Worm (Caenorhabditis elegans) whole organism, young adult: ENCODE measurements around the gene nspc-1.

Experiments used
- F57C9.4 ChIP-seq: sonication (generic microtip); optimal IDR thresholded peaks from 2 replicates; lab custom pipeline; 2017; ENCODE audit warnings: mild to moderate bottlenecking, missing genetic modification characterization, missing compliant biosample characterization
- ccch-3 ChIP-seq: fragments of 200-800 bp; sonication (Bioruptor generic); optimal IDR thresholded peaks from 2 replicates; lab custom pipeline; 2018; ENCODE audit warnings: mild to moderate bottlenecking, missing genetic modification characterization, missing compliant biosample characterization
- ceh-79 ChIP-seq: sonication (generic microtip); optimal IDR thresholded peaks from 2 replicates; lab custom pipeline; 2017; ENCODE audit warnings: mild to moderate bottlenecking, missing genetic modification characterization, missing compliant biosample characterization
- madf-3 ChIP-seq: fragments of 200-800 bp; sonication (Bioruptor generic); IDR thresholded peaks from 2 replicates; pipeline ENCODE4 v1.3.6; 2022; ENCODE audit warnings: missing genetic modification reagents, missing genetic modification characterization, missing compliant biosample characterization
- pbrm-1 ChIP-seq: fragments of 200-800 bp; sonication (Bioruptor generic); IDR thresholded peaks from 2 replicates; pipeline ENCODE4 v1.3.6; 2022; ENCODE audit warnings: missing genetic modification reagents, missing genetic modification characterization, missing compliant biosample characterization
- pha-4 ChIP-seq: fragments of 150-350 bp; sonication (generic microtip); optimal IDR thresholded peaks from 2 replicates; lab custom pipeline; 2014; ENCODE audit warnings: missing biosample characterization, missing genetic modification reagents, missing genetic modification characterization
- sea-2 ChIP-seq: fragments of 200-800 bp; sonication (Bioruptor generic); IDR thresholded peaks from 2 replicates; pipeline ENCODE4 v1.3.6; 2022; ENCODE audit warnings: missing genetic modification characterization, missing compliant biosample characterization
- tbp1 ChIP-seq: fragments of 200-800 bp; sonication (Bioruptor generic); optimal IDR thresholded peaks from 2 replicates; lab custom pipeline; 2018; ENCODE audit warnings: mild to moderate bottlenecking, missing genetic modification characterization, missing compliant biosample characterization
- unc-62 ChIP-seq: fragments of 150-350 bp; optimal IDR thresholded peaks from 2 replicates; lab custom pipeline; 2014; ENCODE audit warnings: missing biosample characterization, missing genetic modification reagents, missing genetic modification characterization
- ztf-6 ChIP-seq: fragments of 200-800 bp; sonication (Bioruptor generic); IDR thresholded peaks from 2 replicates; pipeline ENCODE4 v1.3.6; 2022; ENCODE audit warnings: missing genetic modification reagents, missing genetic modification characterization, missing compliant biosample characterization

- TF ChIP-seq unc-62 (GFP tag; lab: Kevin White, UChicago) (no peak), tbp1 (GFP tag; lab: Kevin White, UChicago) (no peak), sea-2 (GFP tag; lab: Robert Waterston, UW) (no peak), ceh-79 (no peak), madf-3 (GFP tag; lab: Robert Waterston, UW) (no peak), F57C9.4 (no peak), pha-4 (no peak), ztf-6 (no peak), pbrm-1 (no peak), ccch-3 (GFP tag; lab: Kevin White, UChicago) (no peak)
Observed at ce11 chrX:8507053-8507452, 27.9 kb downstream of the nspc-1 start.
